Worm (Caenorhabditis elegans) whole organism, late embryonic: Measurements from ENCODE around the gene snn-1.

ENCODE experiments used
- C38D4.7 ChIP-seq: fragments of 200-800 bp; sonication (Bioruptor generic); optimal IDR thresholded peaks from 2 replicates; lab custom pipeline; 2018; ENCODE audit warnings: mild to moderate bottlenecking, missing genetic modification characterization, moderate library complexity, missing compliant biosample characterization
- T23F11.4 ChIP-seq: fragments of 200-800 bp; sonication (Bioruptor generic); optimal IDR thresholded peaks from 2 replicates; lab custom pipeline; 2018; ENCODE audit warnings: mild to moderate bottlenecking, missing genetic modification characterization, missing compliant biosample characterization
- Y22D7AL.16 ChIP-seq: sonication (generic microtip); optimal IDR thresholded peaks from 2 replicates; lab custom pipeline; 2016; ENCODE audit warnings: missing genetic modification characterization, missing compliant biosample characterization
- ahr-1 ChIP-seq: sonication (generic microtip); optimal IDR thresholded peaks from 2 replicates; lab custom pipeline; 2016; ENCODE audit warnings: missing genetic modification characterization, missing compliant biosample characterization
- ceh-18 ChIP-seq: sonication (generic microtip); optimal IDR thresholded peaks from 2 replicates; lab custom pipeline; 2016; ENCODE audit warnings: missing genetic modification characterization, missing compliant biosample characterization
- ceh-19 ChIP-seq: fragments of 200-800 bp; sonication (Bioruptor generic); optimal IDR thresholded peaks from 2 replicates; lab custom pipeline; 2018; ENCODE audit warnings: mild to moderate bottlenecking, missing genetic modification characterization, missing compliant biosample characterization
- ceh-2 ChIP-seq: sonication (generic microtip); optimal IDR thresholded peaks from 2 replicates; lab custom pipeline; 2016; ENCODE audit warnings: missing genotype, missing genetic modification characterization, missing compliant biosample characterization
- ceh-22 ChIP-seq: sonication (generic microtip); optimal IDR thresholded peaks from 2 replicates; lab custom pipeline; 2017; ENCODE audit warnings: missing biosample characterization, missing genetic modification characterization
- ceh-31 ChIP-seq: sonication (generic microtip); optimal IDR thresholded peaks from 2 replicates; lab custom pipeline; 2016; ENCODE audit warnings: missing genetic modification characterization, missing compliant biosample characterization
- ceh-48 ChIP-seq: sonication (generic microtip); optimal IDR thresholded peaks from 2 replicates; lab custom pipeline; 2016; ENCODE audit warnings: missing genetic modification characterization, inconsistent platforms, missing compliant biosample characterization
- ceh-6 ChIP-seq: fragments of 200-800 bp; sonication (Bioruptor generic); optimal IDR thresholded peaks from 2 replicates; lab custom pipeline; 2018; ENCODE audit warnings: mild to moderate bottlenecking, missing genetic modification characterization, missing compliant biosample characterization
- ceh-9 ChIP-seq: sonication (generic microtip); optimal IDR thresholded peaks from 2 replicates; lab custom pipeline; 2016; ENCODE audit warnings: mild to moderate bottlenecking, missing genetic modification characterization, inconsistent platforms, missing compliant biosample characterization
- dve-1 ChIP-seq: sonication (generic microtip); optimal IDR thresholded peaks from 2 replicates; lab custom pipeline; 2017; ENCODE audit warnings: antibody characterized with exemption, mild to moderate bottlenecking, missing genetic modification characterization, missing compliant biosample characterization
- elt-4 ChIP-seq: sonication (generic microtip); optimal IDR thresholded peaks from 2 replicates; lab custom pipeline; 2016; ENCODE audit warnings: missing genetic modification characterization, missing compliant biosample characterization
- eyg-1 ChIP-seq: sonication (generic microtip); optimal IDR thresholded peaks from 2 replicates; lab custom pipeline; 2016; ENCODE audit warnings: missing genotype, missing genetic modification characterization, missing compliant biosample characterization
- fkh-10 ChIP-seq: fragments of 150-350 bp; optimal IDR thresholded peaks from 2 replicates; lab custom pipeline; 2014; ENCODE audit warnings: missing biosample characterization, missing genetic modification reagents, missing genetic modification characterization
- gmeb-2 ChIP-seq: sonication (generic microtip); optimal IDR thresholded peaks from 2 replicates; lab custom pipeline; 2016; ENCODE audit warnings: missing genetic modification characterization, inconsistent platforms, missing compliant biosample characterization
- hlh-30 ChIP-seq: sonication (generic microtip); optimal IDR thresholded peaks from 2 replicates; lab custom pipeline; 2017; ENCODE audit warnings: antibody characterized with exemption, missing genetic modification characterization, missing compliant biosample characterization; ENCODE audit not compliant: insufficient read depth
- lin-11 ChIP-seq: fragments of 200-800 bp; sonication (Bioruptor generic); optimal IDR thresholded peaks from 2 replicates; lab custom pipeline; 2018; ENCODE audit warnings: mild to moderate bottlenecking, missing genetic modification characterization, missing compliant biosample characterization
- madf-2 ChIP-seq: sonication (generic microtip); optimal IDR thresholded peaks from 2 replicates; lab custom pipeline; 2017; ENCODE audit warnings: missing genetic modification characterization, missing compliant biosample characterization
- mec-3 ChIP-seq: sonication (generic microtip); optimal IDR thresholded peaks from 2 replicates; lab custom pipeline; 2016; ENCODE audit warnings: borderline replicate concordance, missing genetic modification characterization, missing compliant biosample characterization
- nfya-1 ChIP-seq: sonication (generic microtip); optimal IDR thresholded peaks from 2 replicates; lab custom pipeline; 2017; ENCODE audit warnings: missing genetic modification characterization, mild to moderate bottlenecking, missing compliant biosample characterization, antibody characterized with exemption, moderate library complexity
- nhr-232 ChIP-seq: sonication (generic microtip); optimal IDR thresholded peaks from 2 replicates; lab custom pipeline; 2016; ENCODE audit warnings: missing genetic modification characterization, missing compliant biosample characterization
- odd-2 ChIP-seq: sonication (generic microtip); optimal IDR thresholded peaks from 2 replicates; lab custom pipeline; 2017; ENCODE audit warnings: antibody characterized with exemption, mild to moderate bottlenecking, missing genetic modification characterization, missing compliant biosample characterization
- pat-9 ChIP-seq: fragments of 200-800 bp; sonication (Bioruptor generic); optimal IDR thresholded peaks from 2 replicates; lab custom pipeline; 2018; ENCODE audit warnings: mild to moderate bottlenecking, missing genetic modification characterization, moderate library complexity, missing compliant biosample characterization
- pax-1 ChIP-seq: fragments of 150-350 bp; optimal IDR thresholded peaks from 2 replicates; lab custom pipeline; 2014; ENCODE audit warnings: missing biosample characterization, missing genetic modification characterization
- pha-2 ChIP-seq: sonication (generic microtip); optimal IDR thresholded peaks from 2 replicates; lab custom pipeline; 2017; ENCODE audit warnings: mild to moderate bottlenecking, missing genetic modification characterization, missing compliant biosample characterization
- pha-4 ChIP-seq: fragments of 150-350 bp; optimal IDR thresholded peaks from 2 replicates; lab custom pipeline; 2018; ENCODE audit warnings: missing biosample characterization, missing genetic modification reagents, missing genetic modification characterization
- pqm-1 ChIP-seq: sonication (generic microtip); optimal IDR thresholded peaks from 2 replicates; lab custom pipeline; 2016; ENCODE audit warnings: missing genetic modification characterization, missing compliant biosample characterization
- ref-2 ChIP-seq: sonication (generic microtip); optimal IDR thresholded peaks from 2 replicates; lab custom pipeline; 2016; ENCODE audit warnings: missing genetic modification characterization, missing compliant biosample characterization
- rnt-1 ChIP-seq: sonication (generic microtip); optimal IDR thresholded peaks from 2 replicates; lab custom pipeline; 2016; ENCODE audit warnings: missing genetic modification characterization, missing compliant biosample characterization
- sdc-2 ChIP-seq: sonication (generic microtip); optimal IDR thresholded peaks from 2 replicates; lab custom pipeline; 2016; ENCODE audit warnings: missing genotype, missing genetic modification characterization, missing compliant biosample characterization
- sox-2 ChIP-seq: fragments of 200-800 bp; sonication (Bioruptor generic); IDR thresholded peaks from 2 replicates; pipeline ENCODE4 v1.3.6; 2022; ENCODE audit warnings: missing genetic modification reagents, missing genetic modification characterization, missing compliant biosample characterization
- sox-4 ChIP-seq: sonication (generic microtip); optimal IDR thresholded peaks from 2 replicates; lab custom pipeline; 2017; ENCODE audit warnings: mild to moderate bottlenecking, missing genetic modification characterization, inconsistent platforms, missing compliant biosample characterization
- tbx-2 ChIP-seq: sonication (generic microtip); optimal IDR thresholded peaks from 2 replicates; lab custom pipeline; 2016; ENCODE audit warnings: missing genetic modification characterization, missing compliant biosample characterization
- unc-3 ChIP-seq, 2 experiments: fragments of 200-800 bp in 1 of 2; sonication (Bioruptor generic) in 1 of 2; sonication (generic microtip) in 1 of 2; conservative IDR thresholded peaks in 1 of 2; optimal IDR thresholded peaks in 1 of 2; 2 replicates each; pipeline versions ENCODE4 v1.3.6 to Lab custom; 2016 to 2022; ENCODE audit warnings: missing compliant biosample characterization in 2 of 2, missing genetic modification characterization in 2 of 2, missing genetic modification reagents in 1 of 2
- unc-42 ChIP-seq: sonication (generic microtip); optimal IDR thresholded peaks from 2 replicates; lab custom pipeline; 2016; ENCODE audit warnings: missing genotype, missing genetic modification characterization, missing compliant biosample characterization

Gene snn-1

ce11 chrIV:1814764-1815518 lies at the start of gene snn-1:
snn-1 (minus strand) TSS chrIV:1815118.
- TF ChIP-seq tbx-2 (tag; lab: Kevin White, UChicago) (peak; percentile 17), dve-1 (tag; lab: Kevin White, UChicago) (no peak), unc-42 (tag; lab: Kevin White, UChicago) (peak; percentile 32)
- TF ChIP-seq, all 69 proteins: peak for 2

ce11 chrIV:1862655-1863054 lies 47.7 kb upstream of the snn-1 start:
- no peak for TF ChIP-seq ceh-31 (tag; lab: Kevin White, UChicago)
- no peak for TF ChIP-seq ceh-6 (GFP tag; lab: Kevin White, UChicago)
- TF ChIP-seq ceh-2 (tag; lab: Kevin White, UChicago) = no peak
- TF ChIP-seq pat-9 = no peak
- no peak for TF ChIP-seq sox-2
- no peak for TF ChIP-seq C38D4.7 (GFP tag; lab: Kevin White, UChicago)
- no peak for TF ChIP-seq pha-2 (tag; lab: Kevin White, UChicago)
- no peak for TF ChIP-seq ahr-1 (tag; lab: Kevin White, UChicago)
- TF ChIP-seq fkh-10 (GFP tag; lab: Kevin White, UChicago) = no peak
- no peak for TF ChIP-seq ceh-22 (tag; lab: Kevin White, UChicago)
- no peak for TF ChIP-seq rnt-1
- no peak for TF ChIP-seq Y22D7AL.16
- no peak for TF ChIP-seq pax-1 (tag; lab: Kevin White, UChicago)
- TF ChIP-seq elt-4 = no peak
- no peak for TF ChIP-seq mec-3 (tag; lab: Kevin White, UChicago)
- TF ChIP-seq hlh-30 (tag; lab: Kevin White, UChicago) = no peak
- TF ChIP-seq gmeb-2 (tag; lab: Kevin White, UChicago) = no peak
- no peak for TF ChIP-seq ceh-19 (GFP tag; lab: Kevin White, UChicago)
- TF ChIP-seq madf-2 (tag; lab: Kevin White, UChicago) = no peak

ce11 chrIV:1860965-1861364 lies 46.0 kb upstream of the snn-1 start:
- no peak for TF ChIP-seq pha-2 (tag; lab: Kevin White, UChicago)
- peak; percentile 99 for TF ChIP-seq nfya-1 (tag; lab: Kevin White, UChicago)

- no peak for TF ChIP-seq sdc-2 (tag; lab: Kevin White, UChicago)
- no peak for TF ChIP-seq dve-1 (tag; lab: Kevin White, UChicago)
- TF ChIP-seq pha-4 = no peak
- TF ChIP-seq Y22D7AL.16 = no peak
- no peak for TF ChIP-seq T23F11.4
- TF ChIP-seq pha-2 (tag; lab: Kevin White, UChicago) = no peak
- TF ChIP-seq ceh-9 (tag; lab: Kevin White, UChicago) = no peak
- no peak for TF ChIP-seq ceh-18 (tag; lab: Kevin White, UChicago)
- no peak for TF ChIP-seq nhr-232
- no peak for TF ChIP-seq lin-11 (tag; lab: Kevin White, UChicago)
- no peak for TF ChIP-seq unc-3 (GFP tag; conservative IDR thresholded peaks at IDR 0.05; lab: Robert Waterston, UW)
- TF ChIP-seq unc-3 (tag; optimal IDR thresholded peaks at IDR 0.05; lab: Kevin White, UChicago) = no peak
- TF ChIP-seq rnt-1 = no peak
- TF ChIP-seq pqm-1 (tag; lab: Kevin White, UChicago) = no peak
- TF ChIP-seq ceh-48 (tag; lab: Kevin White, UChicago) = no peak
- no peak for TF ChIP-seq sox-2
- no peak for TF ChIP-seq eyg-1
- TF ChIP-seq ref-2 (tag; lab: Kevin White, UChicago) = no peak
- no peak for TF ChIP-seq ceh-2 (tag; lab: Kevin White, UChicago)
- no peak for TF ChIP-seq odd-2 (tag; lab: Kevin White, UChicago)
- no peak for TF ChIP-seq sox-4 (tag; lab: Kevin White, UChicago)
Observed at ce11 chrIV:1859365-1859982, 44.6 kb upstream of the snn-1 start.
